Fruit fly (Drosophila melanogaster): ENCODE results near the gene Prm.

- TF ChIP-seq EcR (GFP tag; optimal IDR thresholded peaks at IDR 0.05): no peak
- no peak for TF ChIP-seq pan (optimal IDR thresholded peaks at IDR 0.05)
Observed at dm6 chr3L:8770616-8771229, 25.6 kb upstream of the Prm start.

All from whole organism.